Worm (Caenorhabditis elegans) whole organism, midembryonic: Measurements from ENCODE around the gene sek-3.

ENCODE experiments used
- T22C8.4 ChIP-seq: fragments of 200-800 bp; sonication (Bioruptor generic); IDR thresholded peaks from 2 replicates; pipeline ENCODE4 v1.3.6; 2022; ENCODE audit warnings: missing genetic modification characterization, missing compliant biosample characterization
- cog-1 ChIP-seq: sonication (generic microtip); optimal IDR thresholded peaks from 2 replicates; lab custom pipeline; 2016; ENCODE audit warnings: missing genetic modification characterization, missing compliant biosample characterization
- flt-1 ChIP-seq: fragments of 200-800 bp; sonication (Bioruptor generic); IDR thresholded peaks from 2 replicates; pipeline ENCODE4 v1.3.6; 2022; ENCODE audit warnings: missing genetic modification characterization, missing compliant biosample characterization
- klf-2 ChIP-seq: fragments of 200-800 bp; sonication (Bioruptor generic); conservative IDR thresholded peaks from 2 replicates; pipeline ENCODE4 v1.3.6; 2022; ENCODE audit warnings: missing genetic modification reagents, missing genetic modification characterization, missing compliant biosample characterization
- med-1 ChIP-seq: sonication (generic microtip); optimal IDR thresholded peaks from 2 replicates; lab custom pipeline; 2017; ENCODE audit warnings: missing genetic modification characterization, mild to moderate bottlenecking, missing compliant biosample characterization, antibody characterized with exemption, missing genetic modification reagents; ENCODE audit not compliant: insufficient read depth
- ref-1 ChIP-seq: fragments of 200-800 bp; sonication (Bioruptor generic); conservative IDR thresholded peaks from 2 replicates; pipeline ENCODE4 v1.3.6; 2022; ENCODE audit warnings: missing genetic modification reagents, missing genetic modification characterization, missing compliant biosample characterization
- tab-1 ChIP-seq: fragments of 200-800 bp; sonication (Bioruptor generic); IDR thresholded peaks from 2 replicates; pipeline ENCODE4 v1.3.6; 2022; ENCODE audit warnings: missing genetic modification characterization, missing compliant biosample characterization
- ztf-23 ChIP-seq: fragments of 200-800 bp; sonication (Bioruptor generic); IDR thresholded peaks from 2 replicates; pipeline ENCODE4 v1.3.6; 2022; ENCODE audit warnings: missing genetic modification reagents, missing genetic modification characterization, missing compliant biosample characterization
- ztf-29 ChIP-seq: fragments of 200-800 bp; sonication (Bioruptor generic); IDR thresholded peaks from 2 replicates; pipeline ENCODE4 v1.3.6; 2022; ENCODE audit warnings: missing genetic modification reagents, missing genetic modification characterization, missing compliant biosample characterization

The sek-3 gene

ce11 chrX:5017591-5017990 lies at the start of gene sek-3:
TSS of gene sek-3 (plus strand) at chrX:5017891.
- TF ChIP-seq flt-1 (GFP tag; lab: Robert Waterston, UW) (no peak), ztf-29 (no peak), med-1 (GFP tag; lab: Kevin White, UChicago) (no peak), cog-1 (tag; lab: Kevin White, UChicago) (no peak), tab-1 (GFP tag; lab: Robert Waterston, UW) (no peak), T22C8.4 (GFP tag; lab: Robert Waterston, UW) (no peak), ztf-23 (GFP tag; lab: Robert Waterston, UW) (no peak), klf-2 (no peak), ref-1 (no peak)

ce11 chrX:4969228-4969627 lies 48.5 kb upstream of the sek-3 start, which contains the start of gene M03F4.6:
TSS of gene M03F4.6 (minus strand) at chrX:4969328.
- no peak for TF ChIP-seq ztf-29
- TF ChIP-seq med-1 (GFP tag; lab: Kevin White, UChicago) = no peak
- no peak for TF ChIP-seq cog-1 (tag; lab: Kevin White, UChicago)
- TF ChIP-seq klf-2 = no peak

ce11 chrX:4970863-4971345 lies 46.8 kb upstream of the sek-3 start, which contains the start of gene calu-1:
TSS of gene calu-1 (minus strand) at chrX:4970913.
- TF ChIP-seq ztf-23 (GFP tag; lab: Robert Waterston, UW) (no peak), med-1 (GFP tag; lab: Kevin White, UChicago) (no peak), ref-1 (no peak), cog-1 (tag; lab: Kevin White, UChicago) (no peak), flt-1 (GFP tag; lab: Robert Waterston, UW) (no peak), ztf-29 (no peak), T22C8.4 (GFP tag; lab: Robert Waterston, UW) (no peak), tab-1 (GFP tag; lab: Robert Waterston, UW) (no peak), klf-2 (no peak)

ce11 chrX:4971427-4971826 lies 46.3 kb upstream of the sek-3 start:
- TF ChIP-seq flt-1 (GFP tag; lab: Robert Waterston, UW) (peak; percentile 40; the same call in 1 of the 2 replicates), tab-1 (GFP tag; lab: Robert Waterston, UW) (0 out of 2 replicates have a peak, but pooled peaks have one; percentile 8), cog-1 (tag; lab: Kevin White, UChicago) (peak; percentile 43), ztf-29 (no peak)

- no peak for TF ChIP-seq flt-1 (GFP tag; lab: Robert Waterston, UW)
- no peak for TF ChIP-seq ztf-23 (GFP tag; lab: Robert Waterston, UW)
Observed at ce11 chrX:4972039-4972581, 45.6 kb upstream of the sek-3 start.

- no peak for TF ChIP-seq ztf-23 (GFP tag; lab: Robert Waterston, UW)
- no peak for TF ChIP-seq tab-1 (GFP tag; lab: Robert Waterston, UW)
- TF ChIP-seq T22C8.4 (GFP tag; lab: Robert Waterston, UW) = no peak
- no peak for TF ChIP-seq klf-2
- no peak for TF ChIP-seq cog-1 (tag; lab: Kevin White, UChicago)
- no peak for TF ChIP-seq med-1 (GFP tag; lab: Kevin White, UChicago)
- no peak for TF ChIP-seq ztf-29
- no peak for TF ChIP-seq flt-1 (GFP tag; lab: Robert Waterston, UW)
- TF ChIP-seq ref-1 = no peak
Observed at ce11 chrX:4974486-4974885, 43.2 kb upstream of the sek-3 start.

ce11 chrX:4976530-4976929 lies 41.2 kb upstream of the sek-3 start, which contains the start of gene lfi-1:
TSS of gene lfi-1 (plus strand) at chrX:4976830.
- TF ChIP-seq flt-1 (GFP tag; lab: Robert Waterston, UW) (no peak), tab-1 (GFP tag; lab: Robert Waterston, UW) (no peak), cog-1 (tag; lab: Kevin White, UChicago) (no peak), T22C8.4 (GFP tag; lab: Robert Waterston, UW) (no peak), ref-1 (no peak), ztf-23 (GFP tag; lab: Robert Waterston, UW) (no peak), ztf-29 (no peak), klf-2 (no peak), med-1 (GFP tag; lab: Kevin White, UChicago) (no peak)

ce11 chrX:4978103-4978502 lies 39.6 kb upstream of the sek-3 start:
- TF ChIP-seq tab-1 (GFP tag; lab: Robert Waterston, UW) = no peak
- TF ChIP-seq flt-1 (GFP tag; lab: Robert Waterston, UW) = 0 out of 2 replicates have a peak, but pooled peaks have one; percentile 5
- no peak for TF ChIP-seq klf-2

ce11 chrX:4979060-4979459 lies 38.6 kb upstream of the sek-3 start:
- TF ChIP-seq ztf-29 (no peak), klf-2 (no peak), flt-1 (GFP tag; lab: Robert Waterston, UW) (no peak), ztf-23 (GFP tag; lab: Robert Waterston, UW) (no peak), med-1 (GFP tag; lab: Kevin White, UChicago) (no peak), tab-1 (GFP tag; lab: Robert Waterston, UW) (no peak), ref-1 (no peak), cog-1 (tag; lab: Kevin White, UChicago) (no peak), T22C8.4 (GFP tag; lab: Robert Waterston, UW) (no peak)

ce11 chrX:4981059-4981458 lies 36.6 kb upstream of the sek-3 start:
- TF ChIP-seq ztf-29 (no peak), tab-1 (GFP tag; lab: Robert Waterston, UW) (no peak), T22C8.4 (GFP tag; lab: Robert Waterston, UW) (no peak), ref-1 (no peak), cog-1 (tag; lab: Kevin White, UChicago) (no peak), flt-1 (GFP tag; lab: Robert Waterston, UW) (no peak), ztf-23 (GFP tag; lab: Robert Waterston, UW) (no peak), med-1 (GFP tag; lab: Kevin White, UChicago) (no peak)
